Worm (Caenorhabditis elegans): Measurements from ENCODE around the gene F54C9.7.

ce11 chrII:8577509-8578099 lies 4.5 kb downstream of the F54C9.7 start, which contains the start of gene F54C9.9:
- no peak for TF ChIP-seq lim-6 (tag; optimal IDR thresholded peaks at IDR 0.05)
- no peak for TF ChIP-seq npax-4 (tag; optimal IDR thresholded peaks at IDR 0.05)
- TF ChIP-seq lin-11 (tag; optimal IDR thresholded peaks at IDR 0.05) = no peak
- TF ChIP-seq pros-1 (tag; optimal IDR thresholded peaks at IDR 0.05) = no peak
- TF ChIP-seq ama-1 (optimal IDR thresholded peaks at IDR 0.05) = no peak
